Worm (Caenorhabditis elegans): ENCODE results near the gene Y37D8A.16.
A peak's percentile ranks its signal among the peaks of the same experiment; 100 is the strongest.

The Y37D8A.16 gene

ce11 chrIII:12874606-12875066 is 43.8 kb downstream of the Y37D8A.16 start, which contains the start of the genes mrg-1 and spcs-2 (continued):
- TF ChIP-seq fkh-10 (GFP tag; optimal IDR thresholded peaks at IDR 0.05) = peak; percentile 21

ce11 chrIII:12870060-12870696 is 48.3 kb downstream of the Y37D8A.16 start, which contains the start of gene Y37D8A.6:
TSS of gene Y37D8A.6 (minus strand) at chrIII:12870297.
- peak; percentile 52 for TF ChIP-seq hmg-11 (tag; optimal IDR thresholded peaks at IDR 0.05)
- TF ChIP-seq nfya-1 (tag; optimal IDR thresholded peaks at IDR 0.05; ENCODE audit: insufficient read depth) = peak; percentile 24
- TF ChIP-seq pqm-1 (tag; optimal IDR thresholded peaks at IDR 0.05) = no peak
- peak; percentile 15 for TF ChIP-seq lin-15B (tag; optimal IDR thresholded peaks at IDR 0.05)
- peak; percentile 4 for TF ChIP-seq nhr-43 (tag; optimal IDR thresholded peaks at IDR 0.05; ENCODE audit: poor library complexity, severe bottlenecking)
- TF ChIP-seq unc-62 (GFP tag; optimal IDR thresholded peaks at IDR 0.05) = no peak
